Fruit fly (Drosophila melanogaster) Kc167 (cell line): ENCODE measurements around the gene Jon99Fii.

Source experiments
- Myc ChIP-seq: fragments of >200 bp; optimal IDR thresholded peaks from 2 replicates; lab custom pipeline; 2017; ENCODE audit warnings: missing external identifiers
- Sin3A ChIP-seq: fragments of >200 bp; optimal IDR thresholded peaks from 2 replicates; lab custom pipeline; 2018; ENCODE audit warnings: missing external identifiers
- psq ChIP-seq: fragments of >200 bp; optimal IDR thresholded peaks from 2 replicates; lab custom pipeline; 2017; ENCODE audit warnings: missing external identifiers

dm6 chr3R:30507723-30508122 lies 20.0 kb upstream of the Jon99Fii start, which contains the start of gene CG34041:
- TF ChIP-seq psq (lab: Kevin White, UChicago) (no peak), Myc (lab: Kevin White, UChicago) (no peak), Sin3A (lab: Kevin White, UChicago) (no peak)
